Worm (Caenorhabditis elegans) whole organism, early embryonic: ENCODE results near the gene har-1.

ENCODE experiments used
- B0310.2 ChIP-seq: sonication (generic microtip); optimal IDR thresholded peaks from 2 replicates; lab custom pipeline; 2016; ENCODE audit warnings: mild to moderate bottlenecking, missing genetic modification characterization, missing compliant biosample characterization
- aly-1 ChIP-seq: sonication (generic microtip); optimal IDR thresholded peaks from 2 replicates; lab custom pipeline; 2016; ENCODE audit warnings: missing genetic modification characterization, missing compliant biosample characterization
- ama-1 ChIP-seq: fragments of 150-350 bp; optimal IDR thresholded peaks from 2 replicates; lab custom pipeline; 2014
- ceh-36 ChIP-seq: sonication (generic microtip); optimal IDR thresholded peaks from 2 replicates; lab custom pipeline; 2016; ENCODE audit warnings: missing genetic modification characterization, inconsistent platforms, missing compliant biosample characterization
- ets-7 ChIP-seq: sonication (generic microtip); optimal IDR thresholded peaks from 2 replicates; lab custom pipeline; 2016; ENCODE audit warnings: missing genotype, missing genetic modification characterization, missing compliant biosample characterization
- flt-1 ChIP-seq: fragments of 200-800 bp; sonication (Bioruptor generic); IDR thresholded peaks from 2 replicates; pipeline ENCODE4 v1.3.6; 2022; ENCODE audit warnings: missing genetic modification characterization, missing compliant biosample characterization
- hmbx-1 ChIP-seq: sonication (generic microtip); optimal IDR thresholded peaks from 2 replicates; lab custom pipeline; 2016; ENCODE audit warnings: mild to moderate bottlenecking, missing genetic modification characterization, missing compliant biosample characterization
- hnd-1 ChIP-seq: sonication (generic microtip); optimal IDR thresholded peaks from 2 replicates; lab custom pipeline; 2016; ENCODE audit warnings: missing genetic modification characterization, missing compliant biosample characterization
- pes-1 ChIP-seq: fragments of 200-800 bp; sonication (Bioruptor generic); IDR thresholded peaks from 2 replicates; pipeline ENCODE4 v1.3.6; 2022; ENCODE audit warnings: missing genetic modification reagents, missing genetic modification characterization, missing compliant biosample characterization
- scrt-1 ChIP-seq: fragments of 200-800 bp; sonication (Bioruptor generic); IDR thresholded peaks from 2 replicates; pipeline ENCODE4 v1.3.6; 2022; ENCODE audit warnings: missing genetic modification characterization, missing compliant biosample characterization
- tbx-37 ChIP-seq: fragments of 200-800 bp; sonication (Bioruptor generic); conservative IDR thresholded peaks from 2 replicates; pipeline ENCODE4 v1.3.6; 2022; ENCODE audit warnings: missing genetic modification reagents, missing genetic modification characterization, missing compliant biosample characterization
- tra-4 ChIP-seq: sonication (generic microtip); optimal IDR thresholded peaks from 2 replicates; lab custom pipeline; 2017; ENCODE audit warnings: missing genetic modification characterization, missing compliant biosample characterization

DNA sequence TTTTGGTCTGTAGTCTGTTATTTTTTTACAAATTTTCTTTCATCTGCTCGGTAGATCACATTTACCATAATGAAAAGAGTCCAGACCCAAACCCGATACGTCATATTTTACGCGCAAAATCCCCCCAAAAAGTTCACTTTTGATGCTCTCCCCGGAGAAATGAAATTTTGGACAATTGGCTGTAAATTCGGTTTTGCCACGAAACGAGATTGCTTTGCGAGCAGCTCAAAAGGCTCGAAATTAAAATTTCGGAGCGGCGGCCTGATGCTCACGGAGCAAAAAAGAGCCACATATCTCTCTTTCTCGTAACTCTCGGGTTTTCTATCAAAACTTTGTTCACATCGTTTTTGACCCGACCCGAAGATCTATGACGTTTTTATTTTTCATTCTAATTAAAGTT, 28.6 kb upstream of the har-1 start:
- TF ChIP-seq ama-1 = no peak
- no peak for TF ChIP-seq hnd-1 (tag; lab: Kevin White, UChicago)
- TF ChIP-seq ceh-36 (tag; lab: Kevin White, UChicago) = no peak
- TF ChIP-seq B0310.2 (tag; lab: Kevin White, UChicago) = no peak
- no peak for TF ChIP-seq flt-1 (GFP tag; lab: Robert Waterston, UW)
- TF ChIP-seq pes-1 = no peak
- no peak for TF ChIP-seq hmbx-1 (tag; lab: Kevin White, UChicago)
- TF ChIP-seq ets-7 = no peak
- TF ChIP-seq tbx-37 (GFP tag; lab: Robert Waterston, UW) = no peak
- no peak for TF ChIP-seq scrt-1
- TF ChIP-seq aly-1 (tag; lab: Kevin White, UChicago) = no peak
- no peak for TF ChIP-seq tra-4 (tag; lab: Kevin White, UChicago)
